Worm (Caenorhabditis elegans): ENCODE results near the gene C34C6.9.

- no peak for TF ChIP-seq T22C8.4 (GFP tag; IDR thresholded peaks at IDR 0.05)
- no peak for TF ChIP-seq klf-2 (GFP tag; conservative IDR thresholded peaks at IDR 0.05)
- no peak for TF ChIP-seq flt-1 (GFP tag; IDR thresholded peaks at IDR 0.05)
- TF ChIP-seq tab-1 (GFP tag; IDR thresholded peaks at IDR 0.05): no peak
- TF ChIP-seq cog-1 (tag; optimal IDR thresholded peaks at IDR 0.05): no peak
- no peak for TF ChIP-seq ref-1 (GFP tag; conservative IDR thresholded peaks at IDR 0.05)
- no peak for TF ChIP-seq ztf-23 (GFP tag; IDR thresholded peaks at IDR 0.05)
- TF ChIP-seq ztf-29 (GFP tag; IDR thresholded peaks at IDR 0.05): no peak
- TF ChIP-seq med-1 (GFP tag; optimal IDR thresholded peaks at IDR 0.05; ENCODE audit: insufficient read depth): no peak
These were observed 26.9 kb upstream of the C34C6.9 start, which contains the start of gene atg-10 for ce11 chrII:8658835-8659234.
